Fruit fly (Drosophila melanogaster): ENCODE results near the gene hry.

DNA sequence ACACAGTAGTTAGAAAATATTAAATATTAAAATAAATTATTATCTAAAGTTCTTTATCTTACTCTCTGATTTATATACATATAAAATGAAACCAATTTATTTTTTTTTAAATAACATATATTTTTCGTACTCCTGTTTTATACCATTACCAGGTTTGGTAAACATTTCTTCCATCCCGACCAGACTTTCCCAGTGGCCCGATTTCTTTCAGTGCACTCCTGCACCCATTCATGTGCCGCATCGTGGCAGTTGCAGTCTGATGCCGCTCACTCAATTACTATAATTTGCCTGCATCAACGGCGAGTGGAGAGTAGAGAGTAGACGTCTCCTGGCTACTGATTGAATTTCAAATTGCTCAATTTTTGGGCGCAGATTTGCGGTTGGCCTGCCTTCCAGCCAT lies 32.3 kb downstream of the hry start:
- TF ChIP-seq EcR (GFP tag; optimal IDR thresholded peaks at IDR 0.05) = no peak
- no peak for TF ChIP-seq CG8478 (optimal IDR thresholded peaks at IDR 0.05)
- TF ChIP-seq Dll (optimal IDR thresholded peaks at IDR 0.05) = no peak
- TF ChIP-seq pan (optimal IDR thresholded peaks at IDR 0.05) = no peak

Data from whole organism.